Worm (Caenorhabditis elegans): Measurements from ENCODE around the gene T09F5.10.

ce11 chrV:15184097-15185040, 4.5 kb downstream of the T09F5.10 start, which contains the start of gene Y75B12B.1:
- TF ChIP-seq blmp-1 (tag; optimal IDR thresholded peaks at IDR 0.05) (no peak), tbx-2 (tag; optimal IDR thresholded peaks at IDR 0.05) (no peak), dsc-1 (tag; optimal IDR thresholded peaks at IDR 0.05) (no peak), ceh-82 (tag; optimal IDR thresholded peaks at IDR 0.05) (no peak), ama-1 (optimal IDR thresholded peaks at IDR 0.05) (no peak), rnt-1 (tag; optimal IDR thresholded peaks at IDR 0.05) (no peak), sox-4 (tag; optimal IDR thresholded peaks at IDR 0.05) (no peak), nhr-77 (tag; optimal IDR thresholded peaks at IDR 0.05) (no peak), pax-3 (tag; optimal IDR thresholded peaks at IDR 0.05) (no peak), nhr-28 (tag; optimal IDR thresholded peaks at IDR 0.05) (no peak)
